Worm (Caenorhabditis elegans): ENCODE data around the gene T28H11.8.

T28H11.8 gene

ce11 chrIV:4982477-4982876 is 38.0 kb downstream of the T28H11.8 start, which contains the start of gene E03H12.4:
Gene E03H12.4 (plus strand): TSS chrIV:4982596.
- TF ChIP-seq nhr-76 (tag; optimal IDR thresholded peaks at IDR 0.05), result no peak
- no peak for TF ChIP-seq efl-1 (optimal IDR thresholded peaks at IDR 0.05)
- peak in 1 of 2 experiments; percentile 79 for TF ChIP-seq efl-1 (GFP tag; optimal IDR thresholded peaks at IDR 0.05 in 1 of 2)

- TF ChIP-seq hlh-17 (GFP tag; optimal IDR thresholded peaks at IDR 0.05; ENCODE audit: borderline replicate concordance), result no peak
- TF ChIP-seq ceh-63 (GFP tag; optimal IDR thresholded peaks at IDR 0.05), result no peak
- TF ChIP-seq elt-3 (tag; optimal IDR thresholded peaks at IDR 0.05), result no peak
- peak; percentile 9 for TF ChIP-seq hlh-4 (tag; optimal IDR thresholded peaks at IDR 0.05)
- no peak for TF ChIP-seq efl-3 (GFP tag; optimal IDR thresholded peaks at IDR 0.05)
- TF ChIP-seq C04F5.9 (tag; optimal IDR thresholded peaks at IDR 0.05), result no peak
- no peak for TF ChIP-seq sup-37 (GFP tag; optimal IDR thresholded peaks at IDR 0.05)
- TF ChIP-seq efl-1 (optimal IDR thresholded peaks at IDR 0.05), result no peak
- peak in 1 of 2 experiments; percentile 57 for TF ChIP-seq efl-1 (GFP tag; optimal IDR thresholded peaks at IDR 0.05 in 1 of 2)
- TF ChIP-seq ceh-90 (tag; optimal IDR thresholded peaks at IDR 0.05), result no peak
- TF ChIP-seq blmp-1 (tag; optimal IDR thresholded peaks at IDR 0.05), result no peak
- no peak for TF ChIP-seq ama-1 (optimal IDR thresholded peaks at IDR 0.05)
- no peak for TF ChIP-seq nhr-77 (tag; optimal IDR thresholded peaks at IDR 0.05)
These were observed 39.4 kb downstream of the T28H11.8 start, which contains the start of gene srz-24 for ce11 chrIV:4981027-4981426. Gene srz-24 (minus strand): TSS chrIV:4981127.

ce11 chrIV:4977176-4977693 is 43.2 kb downstream of the T28H11.8 start, which contains the start of gene E03H12.5:
Gene E03H12.5 (plus strand): TSS chrIV:4977226.
- TF ChIP-seq dsc-1 (tag; optimal IDR thresholded peaks at IDR 0.05) (no peak), lin-35 (GFP tag; optimal IDR thresholded peaks at IDR 0.05) (no peak), nhr-19 (GFP tag; conservative IDR thresholded peaks at IDR 0.05) (no peak), snu-23 (GFP tag; optimal IDR thresholded peaks at IDR 0.05) (no peak), F16B12.6 (tag; optimal IDR thresholded peaks at IDR 0.05) (no peak), nhr-47 (tag; optimal IDR thresholded peaks at IDR 0.05) (no peak), aly-2 (tag; optimal IDR thresholded peaks at IDR 0.05) (no peak), pag-3 (tag; optimal IDR thresholded peaks at IDR 0.05; ENCODE audit: borderline replicate concordance, insufficient read depth) (no peak), nhr-71 (tag; optimal IDR thresholded peaks at IDR 0.05) (no peak), nhr-12 (tag; optimal IDR thresholded peaks at IDR 0.05) (no peak), aha-1 (tag; optimal IDR thresholded peaks at IDR 0.05) (no peak), unc-86 (tag; optimal IDR thresholded peaks at IDR 0.05) (no peak), unc-62 (GFP tag; optimal IDR thresholded peaks at IDR 0.05) (no peak), lin-13 (GFP tag; optimal IDR thresholded peaks at IDR 0.05) (no peak)

- TF ChIP-seq egl-13 (tag; optimal IDR thresholded peaks at IDR 0.05) (no peak), ceh-90 (tag; optimal IDR thresholded peaks at IDR 0.05) (no peak), fkh-4 (tag; optimal IDR thresholded peaks at IDR 0.05; ENCODE audit: borderline replicate concordance) (no peak), pax-3 (tag; optimal IDR thresholded peaks at IDR 0.05) (no peak), jun-1 (tag; optimal IDR thresholded peaks at IDR 0.05) (no peak), ces-1 (GFP tag; optimal IDR thresholded peaks at IDR 0.05) (no peak), zag-1 (tag; optimal IDR thresholded peaks at IDR 0.05) (no peak), mdl-1 (tag; optimal IDR thresholded peaks at IDR 0.05) (no peak), irx-1 (tag; optimal IDR thresholded peaks at IDR 0.05) (no peak), nhr-47 (tag; optimal IDR thresholded peaks at IDR 0.05) (no peak), unc-130 (tag; optimal IDR thresholded peaks at IDR 0.05) (no peak), lin-39 (tag; optimal IDR thresholded peaks at IDR 0.05) (no peak)
These were observed 44.4 kb downstream of the T28H11.8 start, which contains the start of gene Y9C9A.16 for ce11 chrIV:4975995-4976394. Gene Y9C9A.16 (minus strand): TSS chrIV:4976125.
